Fruit fly (Drosophila melanogaster): ENCODE data around the gene CG9698.

The CG9698 gene

dm6 chr3R:30540196-30540595 lies 25.6 kb downstream of the CG9698 start (continued):
- TF ChIP-seq pfk (GFP tag; optimal IDR thresholded peaks at IDR 0.05) (peak; percentile 30), CG34376 (GFP tag; optimal IDR thresholded peaks at IDR 0.05) (peak; percentile 92), Gug (GFP tag; IDR thresholded peaks at IDR 0.05) (peak; percentile 93), Dbx (GFP tag; IDR thresholded peaks at IDR 0.05) (peak; percentile 95), CG2875 (GFP tag; optimal IDR thresholded peaks at IDR 0.05) (peak; percentile 82), Sin3A (optimal IDR thresholded peaks at IDR 0.05) (no peak), tin (GFP tag; optimal IDR thresholded peaks at IDR 0.05) (peak; percentile 94), hkb (optimal IDR thresholded peaks at IDR 0.05) (no peak), hkb (GFP tag; IDR thresholded peaks at IDR 0.05) (peak; percentile 94), sr (GFP tag; IDR thresholded peaks at IDR 0.05) (peak; percentile 77), Max (GFP tag; optimal IDR thresholded peaks at IDR 0.05) (peak; percentile 83), CG4617 (GFP tag; optimal IDR thresholded peaks at IDR 0.05; ENCODE audit: borderline replicate concordance) (peak; percentile 83), CG31388 (GFP tag; optimal IDR thresholded peaks at IDR 0.05) (peak; percentile 63), sqz (GFP tag; optimal IDR thresholded peaks at IDR 0.05) (peak; percentile 72), bcd (GFP tag; optimal IDR thresholded peaks at IDR 0.05) (peak; percentile 91), Atf6 (GFP tag; IDR thresholded peaks at IDR 0.05) (peak; percentile 90), CG11398 (GFP tag; optimal IDR thresholded peaks at IDR 0.05) (peak; percentile 89), CG1832 (GFP tag; optimal IDR thresholded peaks at IDR 0.05) (no peak), chn (GFP tag; optimal IDR thresholded peaks at IDR 0.05) (peak; percentile 94), Ptx1 (GFP tag; IDR thresholded peaks at IDR 0.05) (peak; percentile 94), CG1529 (GFP tag; optimal IDR thresholded peaks at IDR 0.05) (peak; percentile 82), Aef1 (GFP tag; IDR thresholded peaks at IDR 0.05) (peak; percentile 92), CG33213 (GFP tag; optimal IDR thresholded peaks at IDR 0.05) (peak; percentile 94), CG4328 (GFP tag; optimal IDR thresholded peaks at IDR 0.05) (peak; percentile 85), CG17385 (GFP tag; optimal IDR thresholded peaks at IDR 0.05) (peak; percentile 86), Scr (GFP tag; IDR thresholded peaks at IDR 0.05; ENCODE audit: partially characterized antibody) (no peak), pros (GFP tag; optimal IDR thresholded peaks at IDR 0.05) (no peak), aop (GFP tag; IDR thresholded peaks at IDR 0.05) (peak; percentile 79), CG16779 (GFP tag; IDR thresholded peaks at IDR 0.05) (peak; percentile 88), Antp (GFP tag; optimal IDR thresholded peaks at IDR 0.05) (peak; percentile 97), Med (GFP tag) (peak; percentile 99), tgo (GFP tag; IDR thresholded peaks at IDR 0.05) (peak; percentile 90), CG7556 (GFP tag; optimal IDR thresholded peaks at IDR 0.05) (peak; percentile 92), CG17802 (tag; optimal IDR thresholded peaks at IDR 0.05) (peak; percentile 81), ham (GFP tag; IDR thresholded peaks at IDR 0.05) (peak; percentile 83), CG12744 (GFP tag; optimal IDR thresholded peaks at IDR 0.05) (peak; percentile 89), Fer2 (tag; optimal IDR thresholded peaks at IDR 0.05) (peak; percentile 93), CG3281 (GFP tag; optimal IDR thresholded peaks at IDR 0.05) (peak; percentile 92), sob (GFP tag; IDR thresholded peaks at IDR 0.05) (peak; percentile 96), CG30020 (tag; optimal IDR thresholded peaks at IDR 0.05) (no peak), CG17912 (GFP tag; optimal IDR thresholded peaks at IDR 0.05) (peak; percentile 81), trem (tag; optimal IDR thresholded peaks at IDR 0.05) (peak; percentile 61), CG10565 (GFP tag; optimal IDR thresholded peaks at IDR 0.05) (peak; percentile 52), Mes4 (GFP tag; optimal IDR thresholded peaks at IDR 0.05) (peak; percentile 88), CG7786 (GFP tag; optimal IDR thresholded peaks at IDR 0.05) (peak; percentile 94), grau (tag; optimal IDR thresholded peaks at IDR 0.05) (peak; percentile 88), CG12104 (GFP tag; optimal IDR thresholded peaks at IDR 0.05) (peak; percentile 88), ERR (GFP tag; optimal IDR thresholded peaks at IDR 0.05) (peak; percentile 93), Optix (GFP tag; IDR thresholded peaks at IDR 0.05) (peak; percentile 87), emc (GFP tag; optimal IDR thresholded peaks at IDR 0.05) (peak; percentile 90), Ssrp (tag; optimal IDR thresholded peaks at IDR 0.05) (peak; percentile 88), odd (GFP tag; optimal IDR thresholded peaks at IDR 0.05) (peak; percentile 84), sisA (GFP tag; IDR thresholded peaks at IDR 0.05) (peak; percentile 93)

Data from whole organism, embryonic.